Worm (Caenorhabditis elegans): ENCODE measurements around the gene K07F5.6.

ce11 chrIV:9846574-9846973, at the start of gene K07F5.6:
- TF ChIP-seq unc-62 (GFP tag; optimal IDR thresholded peaks at IDR 0.05) (no peak), nfya-1 (tag; optimal IDR thresholded peaks at IDR 0.05; ENCODE audit: borderline replicate concordance, insufficient read depth) (no peak), snpc-3.4 (tag; optimal IDR thresholded peaks at IDR 0.05) (no peak), attf-6 (GFP tag; IDR thresholded peaks at IDR 0.05) (no peak), Y67H2A.10 (GFP tag; conservative IDR thresholded peaks at IDR 0.05) (no peak), atf-7 (tag; optimal IDR thresholded peaks at IDR 0.05) (no peak), ztf-28 (GFP tag; IDR thresholded peaks at IDR 0.05) (no peak), pha-4 (tag; optimal IDR thresholded peaks at IDR 0.05) (no peak)

All from whole organism, young adult.